Worm (Caenorhabditis elegans): ENCODE measurements around the gene srg-36.

DNA sequence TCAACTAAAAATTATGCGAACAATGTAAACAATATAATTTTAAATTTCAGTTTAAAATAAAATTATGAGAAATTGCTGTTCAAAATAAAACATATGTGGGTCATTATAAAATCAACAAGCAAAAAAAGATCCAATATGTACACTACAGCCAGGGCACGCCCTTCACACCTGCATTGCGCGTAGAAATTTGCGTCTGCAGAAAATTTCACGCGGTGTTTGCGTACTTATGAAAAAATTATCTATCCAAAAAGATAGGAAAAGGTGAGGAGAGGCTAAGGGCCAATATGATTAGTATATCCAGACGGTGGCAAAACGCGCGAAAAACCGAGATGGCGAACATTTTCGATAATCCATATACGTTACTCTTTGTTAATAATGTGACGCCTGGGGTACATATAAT lies 10.2 kb upstream of the srg-36 start:
- TF ChIP-seq skn-1 (tag; optimal IDR thresholded peaks at IDR 0.05): no peak
- no peak for TF ChIP-seq unc-62 (GFP tag; optimal IDR thresholded peaks at IDR 0.05)
- TF ChIP-seq ama-1 (optimal IDR thresholded peaks at IDR 0.05): no peak
- TF ChIP-seq ztf-11 (tag; optimal IDR thresholded peaks at IDR 0.05): no peak
- TF ChIP-seq tbx-2 (tag; optimal IDR thresholded peaks at IDR 0.05): no peak
- TF ChIP-seq nhr-11 (tag; optimal IDR thresholded peaks at IDR 0.05): no peak
- no peak for TF ChIP-seq dsc-1 (tag; optimal IDR thresholded peaks at IDR 0.05)
- TF ChIP-seq ets-5 (GFP tag; IDR thresholded peaks at IDR 0.05): no peak

Measured in whole organism, L1 larva.